Fruit fly (Drosophila melanogaster): ENCODE data around the gene CG44227.

CG44227 gene

DNA sequence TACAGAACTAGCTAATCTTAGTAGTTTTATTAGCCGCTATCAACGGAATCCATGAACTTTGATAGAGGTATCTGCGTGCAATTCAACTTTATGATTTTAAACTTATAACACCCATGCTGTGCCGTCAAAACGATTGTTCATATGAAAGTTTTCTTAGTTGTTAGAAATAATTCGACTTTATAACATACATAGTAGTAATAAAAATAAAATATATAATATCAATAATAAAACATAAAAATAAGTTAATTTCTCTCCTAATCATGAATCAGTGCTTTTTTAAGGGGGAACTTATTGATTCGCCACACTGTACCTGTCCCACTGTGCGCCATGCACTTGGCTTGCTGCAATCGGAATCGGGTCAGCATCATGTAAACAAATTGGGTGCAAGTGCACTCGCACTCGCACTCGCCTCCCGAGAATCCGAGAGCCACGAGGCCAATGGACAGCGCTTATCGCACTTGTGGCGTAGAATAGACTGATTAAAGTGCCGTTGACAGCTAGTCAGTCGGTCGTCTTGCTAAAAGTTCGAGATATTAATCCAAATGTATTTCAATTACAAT lies 27.0 kb upstream of the CG44227 start (continued):
- TF ChIP-seq CG4854 (GFP tag; optimal IDR thresholded peaks at IDR 0.05) (no peak), CG16863 (GFP tag; optimal IDR thresholded peaks at IDR 0.05) (no peak), ERR (GFP tag; optimal IDR thresholded peaks at IDR 0.05) (no peak), hth (optimal IDR thresholded peaks at IDR 0.05) (no peak), chif (GFP tag; optimal IDR thresholded peaks at IDR 0.05) (no peak), CG12071 (GFP tag; optimal IDR thresholded peaks at IDR 0.05) (no peak), CG14710 (tag; optimal IDR thresholded peaks at IDR 0.05) (no peak), tgo (GFP tag; IDR thresholded peaks at IDR 0.05) (no peak), tio (GFP tag; optimal IDR thresholded peaks at IDR 0.05) (no peak), CG4282 (GFP tag; optimal IDR thresholded peaks at IDR 0.05) (no peak), MESR4 (GFP tag; optimal IDR thresholded peaks at IDR 0.05) (no peak), Abd-B (GFP tag; optimal IDR thresholded peaks at IDR 0.05) (no peak), Mad (GFP tag; optimal IDR thresholded peaks at IDR 0.05) (no peak), dimm (GFP tag; IDR thresholded peaks at IDR 0.05) (no peak), peb (GFP tag; IDR thresholded peaks at IDR 0.05) (no peak), CG9817 (tag; optimal IDR thresholded peaks at IDR 0.05) (no peak), B-H1 (GFP tag; IDR thresholded peaks at IDR 0.05) (no peak; the same call in 2 of the 3 replicates), E2f1 (GFP tag; IDR thresholded peaks at IDR 0.05) (no peak), Ets65A (GFP tag) (no peak), CG4820 (GFP tag; optimal IDR thresholded peaks at IDR 0.05) (no peak), CG7556 (GFP tag; optimal IDR thresholded peaks at IDR 0.05) (no peak), CG11504 (tag; optimal IDR thresholded peaks at IDR 0.05) (peak; percentile 49), CG12155 (GFP tag; optimal IDR thresholded peaks at IDR 0.05) (no peak), CG7839 (tag; optimal IDR thresholded peaks at IDR 0.05) (peak; percentile 24), CG6813 (GFP tag; optimal IDR thresholded peaks at IDR 0.05) (no peak), CG7271 (tag; optimal IDR thresholded peaks at IDR 0.05) (no peak), Max (GFP tag; optimal IDR thresholded peaks at IDR 0.05) (no peak), sc (optimal IDR thresholded peaks at IDR 0.05) (no peak), sc (GFP tag; optimal IDR thresholded peaks at IDR 0.05) (no peak), CG10654 (GFP tag; optimal IDR thresholded peaks at IDR 0.05) (no peak), CG2889 (GFP tag; IDR thresholded peaks at IDR 0.05) (0 out of 3 replicates have a peak, but pooled peaks have one; percentile 23), prd (optimal IDR thresholded peaks at IDR 0.05) (no peak), prd (GFP tag; IDR thresholded peaks at IDR 0.05) (no peak), CG11723 (GFP tag; optimal IDR thresholded peaks at IDR 0.05) (no peak), CG11560 (tag; IDR thresholded peaks at IDR 0.05) (no peak), bcd (GFP tag; optimal IDR thresholded peaks at IDR 0.05) (no peak), CG14050 (GFP tag; IDR thresholded peaks at IDR 0.05) (no peak), lab (GFP tag; optimal IDR thresholded peaks at IDR 0.05) (no peak), gsb-n (tag; optimal IDR thresholded peaks at IDR 0.05) (no peak), CG13775 (GFP tag; optimal IDR thresholded peaks at IDR 0.05) (no peak), kay (GFP tag; optimal IDR thresholded peaks at IDR 0.05) (no peak), schlank (tag; optimal IDR thresholded peaks at IDR 0.05) (no peak), onecut (GFP tag; IDR thresholded peaks at IDR 0.05) (no peak), CrebB (tag; optimal IDR thresholded peaks at IDR 0.05) (no peak), CG2199 (GFP tag; IDR thresholded peaks at IDR 0.05) (no peak), Awh (GFP tag; IDR thresholded peaks at IDR 0.05) (no peak), Opbp (GFP tag; IDR thresholded peaks at IDR 0.05; ENCODE audit: partially characterized antibody) (no peak), Sox102F (GFP tag; optimal IDR thresholded peaks at IDR 0.05) (peak; percentile 61), gem (tag; optimal IDR thresholded peaks at IDR 0.05) (peak; percentile 50), lbe (GFP tag; optimal IDR thresholded peaks at IDR 0.05) (no peak), TFAM (GFP tag; optimal IDR thresholded peaks at IDR 0.05) (no peak), CG1792 (GFP tag; optimal IDR thresholded peaks at IDR 0.05) (no peak)
